Worm (Caenorhabditis elegans): ENCODE data around the gene ark-1.

ark-1 gene

DNA sequence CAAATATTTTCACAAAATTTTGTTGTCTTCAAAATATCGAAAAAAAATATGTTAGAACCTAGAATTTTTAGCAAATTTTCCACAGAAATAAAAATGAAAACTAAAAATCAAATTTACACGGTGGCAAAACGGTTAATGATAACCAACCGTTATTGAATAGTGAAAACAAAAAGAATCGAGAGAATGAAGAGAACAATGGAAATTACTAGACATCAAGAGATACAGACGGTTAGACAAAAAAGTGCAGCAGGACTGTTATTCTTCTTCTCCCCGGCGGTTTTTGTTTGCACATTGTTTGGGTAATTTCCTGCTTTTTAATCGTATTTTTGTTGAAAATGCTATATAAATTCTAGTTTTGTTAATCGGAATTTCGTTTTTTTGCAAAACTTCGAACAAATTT, 11.9 kb downstream of the ark-1 start:
- TF ChIP-seq dao-5 (tag; optimal IDR thresholded peaks at IDR 0.05) (no peak), him-1 (tag; optimal IDR thresholded peaks at IDR 0.05) (no peak), W03F9.2 (tag; optimal IDR thresholded peaks at IDR 0.05) (no peak)

DNA sequence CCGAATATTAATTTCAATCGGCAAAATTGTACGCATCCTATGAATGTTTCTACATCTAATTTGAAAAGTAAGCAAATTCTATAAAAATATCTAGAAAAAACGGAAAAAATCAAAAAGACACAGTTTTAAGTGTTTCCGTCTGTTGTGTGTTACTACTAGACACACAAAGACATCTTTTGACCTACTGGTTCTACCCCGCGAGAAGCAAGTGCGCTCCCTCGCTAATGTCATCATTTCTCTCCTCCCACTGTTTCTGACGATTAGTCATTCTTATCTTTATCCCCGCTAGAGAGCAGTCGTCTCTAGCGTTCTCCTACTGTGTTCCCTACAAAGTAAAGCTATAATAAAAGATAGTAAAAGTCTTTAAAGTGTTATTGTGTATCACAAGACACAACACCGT, 12.9 kb downstream of the ark-1 start:
- TF ChIP-seq dao-5 (tag; optimal IDR thresholded peaks at IDR 0.05) (no peak), W03F9.2 (tag; optimal IDR thresholded peaks at IDR 0.05) (no peak), him-1 (tag; optimal IDR thresholded peaks at IDR 0.05) (no peak)

DNA sequence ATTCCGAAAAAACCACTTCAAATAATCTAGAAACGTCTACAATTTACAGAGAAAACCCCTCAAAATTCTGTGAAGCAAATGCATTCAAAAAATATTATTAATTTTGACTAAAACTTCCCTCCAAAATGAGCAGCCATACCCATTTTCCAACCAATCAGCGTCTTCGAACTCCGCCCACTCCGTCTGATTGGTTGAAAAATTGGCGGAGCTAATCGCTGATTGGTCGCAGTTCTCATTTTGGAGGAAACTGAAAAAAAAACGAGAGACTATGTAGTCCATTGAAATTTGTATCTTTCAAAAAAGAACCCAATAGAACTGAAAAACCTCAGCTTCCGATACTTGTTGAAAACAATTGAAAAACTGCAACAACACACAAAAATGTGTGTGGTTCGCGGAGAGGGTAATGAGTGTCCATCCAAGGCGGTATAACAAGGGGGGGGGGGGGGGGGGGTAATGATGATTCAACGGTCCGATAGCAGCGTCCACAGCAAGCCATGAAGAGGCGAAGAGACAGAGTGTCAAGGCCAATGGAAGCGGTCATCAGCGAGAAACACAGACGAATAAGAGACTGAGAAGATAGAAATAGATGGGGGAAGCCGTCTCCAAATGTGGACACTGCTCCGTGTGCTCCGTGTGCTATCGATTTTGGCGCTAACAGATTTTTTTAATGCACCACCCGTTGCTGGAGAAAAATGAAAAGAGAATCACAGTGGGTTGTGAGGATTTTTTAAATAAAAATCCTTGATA, 13.7 kb downstream of the ark-1 start:
- no peak for TF ChIP-seq W03F9.2 (tag; optimal IDR thresholded peaks at IDR 0.05)
- TF ChIP-seq him-1 (tag; optimal IDR thresholded peaks at IDR 0.05): no peak
- no peak for TF ChIP-seq dao-5 (tag; optimal IDR thresholded peaks at IDR 0.05)

DNA sequence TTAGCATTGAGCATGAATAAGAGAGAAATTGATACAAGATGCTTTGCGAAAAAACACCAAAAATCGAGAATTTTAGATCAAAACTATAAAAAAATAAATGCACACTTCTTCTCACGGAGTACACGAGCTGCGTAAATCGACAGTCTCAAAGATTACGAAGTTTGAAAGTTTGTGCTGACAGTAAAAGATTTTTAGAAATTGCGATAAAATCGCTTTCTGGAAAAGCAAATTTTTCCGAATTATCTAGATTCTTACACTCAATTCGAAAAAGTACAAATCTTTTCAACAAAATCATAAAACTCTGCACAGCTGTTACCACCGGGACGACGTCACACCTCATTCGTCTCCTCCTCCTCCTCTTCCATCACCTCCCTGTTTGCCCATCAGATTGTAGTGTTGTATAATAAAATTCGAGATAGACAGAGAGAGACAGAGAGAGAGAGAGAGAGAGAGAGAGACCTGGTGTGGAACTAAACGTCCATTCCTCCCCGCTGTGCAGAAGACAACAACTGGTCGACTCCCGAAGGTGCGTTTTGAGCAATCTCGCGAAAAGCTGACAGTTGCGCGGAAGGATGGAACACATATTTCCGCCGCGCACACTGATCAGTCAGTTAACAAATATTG, 15.6 kb downstream of the ark-1 start:
- TF ChIP-seq him-1 (tag; optimal IDR thresholded peaks at IDR 0.05): no peak
- TF ChIP-seq dao-5 (tag; optimal IDR thresholded peaks at IDR 0.05): no peak
- no peak for TF ChIP-seq W03F9.2 (tag; optimal IDR thresholded peaks at IDR 0.05)

DNA sequence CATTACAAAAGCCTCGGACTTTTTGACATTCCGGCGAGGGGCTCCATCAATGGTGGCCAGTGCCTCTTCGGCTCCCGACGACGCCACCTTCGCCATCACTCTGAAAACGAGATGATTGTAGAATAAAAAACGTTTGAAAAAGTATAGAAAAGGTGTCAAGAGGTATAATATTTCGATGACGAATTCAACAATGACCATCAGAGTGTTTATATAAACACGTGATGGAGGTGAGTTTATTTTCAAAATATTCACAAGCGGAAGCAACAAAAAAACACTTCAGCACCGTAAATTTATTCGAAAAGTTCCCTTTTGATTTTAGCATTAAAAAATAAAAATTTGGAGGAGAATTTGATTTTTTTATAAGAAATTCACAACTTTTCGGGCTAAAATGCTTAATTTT, 16.2 kb downstream of the ark-1 start, which contains the start of gene efa-6:
TSS of gene efa-6 (minus strand) at position 101 of the 400 bp plus-strand sequence.
- TF ChIP-seq W03F9.2 (tag; optimal IDR thresholded peaks at IDR 0.05) (no peak), him-1 (tag; optimal IDR thresholded peaks at IDR 0.05) (no peak), dao-5 (tag; optimal IDR thresholded peaks at IDR 0.05) (no peak)

DNA sequence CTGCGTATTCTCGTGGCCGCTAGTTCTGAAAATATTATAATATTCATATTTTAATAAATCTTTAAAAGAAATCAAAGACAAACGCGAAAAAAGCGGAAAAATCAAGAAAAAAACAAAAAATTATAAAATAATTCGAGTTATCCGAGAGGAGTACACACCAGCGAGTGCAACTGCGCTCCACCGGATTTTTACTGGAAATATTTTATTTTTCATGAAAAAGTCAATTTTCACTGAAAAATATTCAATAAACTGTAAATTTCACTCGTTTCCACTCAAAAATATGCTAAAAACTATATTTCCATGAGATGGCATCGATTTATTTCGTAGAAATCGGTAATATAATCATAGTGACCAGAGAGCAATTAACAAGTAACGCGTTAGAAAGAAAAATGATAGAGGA, 25.4 kb downstream of the ark-1 start, which contains the start of gene Y55D9A.2:
TSS of gene Y55D9A.2 (minus strand) at position 31 of the 400 bp plus-strand sequence.
- TF ChIP-seq dao-5 (tag; optimal IDR thresholded peaks at IDR 0.05) (no peak), W03F9.2 (tag; optimal IDR thresholded peaks at IDR 0.05) (peak; percentile 15)

DNA sequence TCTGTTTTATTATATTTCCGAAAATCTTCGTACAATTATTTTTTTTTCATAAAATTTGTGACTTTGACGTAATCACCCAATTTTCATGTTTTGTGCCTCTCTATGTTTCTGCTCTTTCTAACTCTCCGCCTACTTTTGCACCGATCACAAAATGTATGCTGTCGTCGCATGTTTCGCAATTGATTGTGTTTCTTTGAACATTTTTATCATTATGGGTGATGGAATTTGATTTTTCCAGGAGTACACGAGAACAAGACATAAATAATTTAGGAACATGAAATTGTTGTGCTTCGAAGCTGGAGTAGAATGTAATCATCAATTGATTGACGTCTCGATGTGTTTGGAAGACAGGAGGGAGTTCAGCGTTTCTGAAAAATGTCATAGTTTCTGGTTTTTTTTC, 29.9 kb downstream of the ark-1 start:
- TF ChIP-seq him-1 (tag; optimal IDR thresholded peaks at IDR 0.05): no peak

DNA sequence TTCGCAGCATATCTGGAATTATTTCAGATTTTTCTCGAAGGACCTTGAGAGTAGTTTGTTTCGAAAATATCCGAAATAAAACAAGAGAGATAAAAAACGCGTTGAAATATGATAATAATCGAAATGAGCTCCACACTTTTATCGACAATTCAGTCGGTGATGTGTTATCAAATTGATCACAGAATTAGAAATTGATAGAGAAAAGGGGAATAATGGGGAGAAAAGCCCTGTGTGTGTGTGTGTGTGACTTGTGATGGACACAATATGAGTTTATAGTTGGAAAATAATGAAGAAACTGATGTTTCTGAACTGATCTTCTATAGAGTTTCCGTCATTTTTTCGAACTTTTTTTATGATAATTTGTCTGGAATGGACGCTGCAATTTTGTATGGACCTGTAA, 31.7 kb downstream of the ark-1 start, which contains the start of gene pgp-1:
TSS of gene pgp-1 (minus strand) at position 12 of the 400 bp plus-strand sequence.
- TF ChIP-seq him-1 (tag; optimal IDR thresholded peaks at IDR 0.05): no peak
- no peak for TF ChIP-seq dao-5 (tag; optimal IDR thresholded peaks at IDR 0.05)
- TF ChIP-seq W03F9.2 (tag; optimal IDR thresholded peaks at IDR 0.05): no peak

DNA sequence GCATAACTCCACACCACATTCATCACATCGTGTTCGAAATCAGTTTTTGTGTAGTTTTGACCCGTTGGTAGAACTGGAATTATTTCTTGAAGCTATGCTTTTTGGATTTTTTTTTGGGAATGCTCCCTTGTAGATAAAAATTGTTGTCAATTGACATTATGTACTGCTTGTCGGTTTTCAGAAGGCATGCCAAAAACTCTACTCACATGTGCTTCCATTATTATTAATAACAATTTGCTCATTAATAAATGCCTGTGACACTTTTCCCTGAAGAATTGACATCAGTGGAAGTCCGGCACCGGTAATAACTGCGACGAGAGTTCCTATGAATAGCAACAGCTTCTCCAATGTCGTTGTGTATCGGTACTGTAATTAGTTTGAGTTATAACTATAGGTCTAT, 33.9 kb downstream of the ark-1 start:
- TF ChIP-seq W03F9.2 (tag; optimal IDR thresholded peaks at IDR 0.05): no peak
- no peak for TF ChIP-seq him-1 (tag; optimal IDR thresholded peaks at IDR 0.05)
- TF ChIP-seq dao-5 (tag; optimal IDR thresholded peaks at IDR 0.05): no peak

DNA sequence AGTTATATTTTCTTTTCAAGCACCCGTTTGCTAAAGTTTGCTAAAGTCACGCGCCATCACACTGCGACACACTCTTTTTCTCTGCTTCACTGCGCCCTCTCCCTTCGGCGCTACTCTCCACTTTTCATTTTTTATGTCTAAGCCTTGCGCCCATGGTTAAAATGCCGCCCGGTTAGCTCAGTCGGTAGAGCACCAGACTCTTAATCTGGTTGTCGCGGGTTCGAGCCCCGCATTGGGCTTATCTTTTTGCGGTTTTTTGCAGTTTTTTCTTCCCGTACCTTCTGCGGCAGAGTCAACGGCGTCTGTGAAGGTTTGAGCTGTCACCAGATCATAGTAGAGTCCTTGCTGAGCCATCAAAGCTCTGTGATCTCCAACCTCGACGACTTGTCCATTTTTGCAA, 36.2 kb downstream of the ark-1 start:
- peak; percentile 52 for TF ChIP-seq dao-5 (tag; optimal IDR thresholded peaks at IDR 0.05)
- TF ChIP-seq him-1 (tag; optimal IDR thresholded peaks at IDR 0.05): peak; percentile 74
- TF ChIP-seq W03F9.2 (tag; optimal IDR thresholded peaks at IDR 0.05): no peak

DNA sequence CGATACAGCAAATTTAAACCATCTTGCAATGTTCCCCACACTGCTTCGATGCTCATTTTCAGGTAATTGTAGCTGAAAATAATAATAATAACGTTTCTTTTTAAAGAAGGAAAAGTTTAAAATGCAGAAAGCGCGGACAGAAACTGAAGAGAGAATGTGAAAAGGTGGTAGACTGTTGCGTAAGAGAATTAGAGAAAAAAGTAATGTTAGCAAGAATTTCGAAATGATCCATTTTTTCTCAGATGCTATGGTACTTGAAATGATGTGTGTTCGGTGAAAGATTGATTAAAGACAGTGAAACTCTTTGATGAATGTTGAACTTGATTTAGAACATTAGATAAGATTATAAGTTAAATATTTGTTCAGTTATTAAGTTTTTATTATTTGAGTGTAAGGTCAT, 40.4 kb downstream of the ark-1 start, which contains the start of gene cul-6:
TSS of gene cul-6 (minus strand) at position 79 of the 400 bp plus-strand sequence.
- TF ChIP-seq dao-5 (tag; optimal IDR thresholded peaks at IDR 0.05) (no peak), him-1 (tag; optimal IDR thresholded peaks at IDR 0.05) (no peak), W03F9.2 (tag; optimal IDR thresholded peaks at IDR 0.05) (no peak)

DNA sequence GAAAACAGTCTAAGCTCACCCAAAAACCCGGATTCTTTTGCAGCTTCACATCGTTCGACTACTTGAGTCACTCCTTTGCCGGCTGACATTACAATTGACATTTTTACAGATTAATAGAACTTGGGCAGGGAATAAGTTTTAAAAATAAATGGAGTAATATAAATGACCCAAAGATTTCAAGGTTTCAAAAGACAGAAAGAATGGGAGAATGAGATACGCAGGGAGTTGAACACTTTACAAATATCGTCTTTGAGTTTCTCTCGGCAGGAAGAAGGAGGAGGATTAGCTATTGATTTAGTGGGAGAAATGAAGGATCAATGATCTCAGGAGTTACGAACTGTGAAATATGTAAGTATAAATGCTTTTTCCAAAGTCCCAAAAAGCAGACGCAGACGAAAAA, 44.9 kb downstream of the ark-1 start, which contains the start of gene K08E7.8:
TSS of gene K08E7.8 (minus strand) at position 101 of the 400 bp plus-strand sequence.
- TF ChIP-seq W03F9.2 (tag; optimal IDR thresholded peaks at IDR 0.05) (no peak), dao-5 (tag; optimal IDR thresholded peaks at IDR 0.05) (no peak), him-1 (tag; optimal IDR thresholded peaks at IDR 0.05) (no peak)

DNA sequence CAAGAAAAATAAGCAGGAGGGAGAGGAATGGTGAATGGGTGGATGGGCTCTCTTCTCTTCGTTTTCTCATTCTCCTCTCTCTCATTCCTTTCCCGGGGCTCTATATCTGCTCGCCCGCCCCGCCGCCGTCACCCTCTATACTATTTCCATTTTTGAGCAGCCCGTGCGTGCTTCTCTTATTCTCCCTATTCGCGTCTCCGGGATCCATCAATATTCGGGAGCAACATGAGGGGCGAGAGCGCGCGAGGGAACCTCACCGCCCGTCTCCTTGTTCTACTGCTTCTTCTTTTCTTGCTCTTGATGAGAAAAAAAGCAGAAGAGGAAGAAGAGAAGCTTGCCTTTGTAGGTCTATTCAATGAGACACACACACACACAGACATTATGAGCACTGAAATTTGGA, 46.7 kb downstream of the ark-1 start:
- TF ChIP-seq dao-5 (tag; optimal IDR thresholded peaks at IDR 0.05) (no peak), him-1 (tag; optimal IDR thresholded peaks at IDR 0.05) (peak; percentile 29), W03F9.2 (tag; optimal IDR thresholded peaks at IDR 0.05) (no peak)

DNA sequence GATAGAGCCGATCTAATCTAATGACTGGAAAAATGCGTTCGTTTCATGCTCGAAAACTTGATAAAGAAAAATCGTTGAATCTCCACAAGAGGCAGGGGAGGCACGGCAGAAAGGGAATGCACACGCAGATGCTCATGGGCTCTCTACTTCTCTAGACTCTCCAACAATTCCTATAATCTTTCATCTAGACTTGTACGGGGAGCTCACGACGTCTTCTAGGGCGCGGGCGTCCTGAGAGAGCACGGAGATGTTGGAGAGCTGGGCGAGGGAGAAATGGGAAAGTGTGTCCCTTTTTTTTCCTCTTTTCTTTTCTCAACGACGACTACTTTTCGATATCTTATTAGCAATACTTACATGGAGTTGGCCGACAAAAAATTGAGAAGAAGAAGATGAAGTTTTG, 47.6 kb downstream of the ark-1 start:
- TF ChIP-seq W03F9.2 (tag; optimal IDR thresholded peaks at IDR 0.05) (no peak), dao-5 (tag; optimal IDR thresholded peaks at IDR 0.05) (no peak), him-1 (tag; optimal IDR thresholded peaks at IDR 0.05) (no peak)
